Worm (Caenorhabditis elegans) whole organism, young adult: ENCODE measurements around the gene cid-1.

Source experiments
- B0019.2 ChIP-seq: fragments of 200-800 bp; sonication (Bioruptor generic); conservative IDR thresholded peaks from 2 replicates; pipeline ENCODE4 v1.3.6; 2022; ENCODE audit warnings: missing genetic modification reagents, missing genetic modification characterization, missing compliant biosample characterization
- F33H1.4 ChIP-seq: fragments of 200-800 bp; sonication (Bioruptor generic); IDR thresholded peaks from 2 replicates; pipeline ENCODE4 v1.3.6; 2022; ENCODE audit warnings: missing genetic modification reagents, missing genetic modification characterization, missing compliant biosample characterization
- F39B2.1 ChIP-seq: fragments of 200-800 bp; sonication (Bioruptor generic); IDR thresholded peaks from 2 replicates; pipeline ENCODE4 v1.3.6; 2022; ENCODE audit warnings: missing genetic modification reagents, missing genetic modification characterization, missing compliant biosample characterization
- F49E8.2 ChIP-seq: sonication (generic microtip); optimal IDR thresholded peaks from 3 replicates; lab custom pipeline; 2017; ENCODE audit warnings: missing genetic modification characterization, mild to moderate bottlenecking, missing compliant biosample characterization, antibody characterized with exemption, moderate library complexity; ENCODE audit not compliant: insufficient read depth
- F52B5.7 ChIP-seq: sonication (generic microtip); optimal IDR thresholded peaks from 2 replicates; lab custom pipeline; 2016; ENCODE audit warnings: mild to moderate bottlenecking, missing genetic modification characterization, missing compliant biosample characterization
- F57C9.4 ChIP-seq: sonication (generic microtip); optimal IDR thresholded peaks from 2 replicates; lab custom pipeline; 2017; ENCODE audit warnings: mild to moderate bottlenecking, missing genetic modification characterization, missing compliant biosample characterization
- T07F8.4 ChIP-seq: sonication (generic microtip); optimal IDR thresholded peaks from 2 replicates; lab custom pipeline; 2016; ENCODE audit warnings: mild to moderate bottlenecking, missing genetic modification characterization, moderate library complexity, missing compliant biosample characterization
- T26A5.8 ChIP-seq: sonication (generic microtip); optimal IDR thresholded peaks from 2 replicates; lab custom pipeline; 2016; ENCODE audit warnings: missing genetic modification characterization, missing compliant biosample characterization
- ZK185.1 ChIP-seq: sonication (generic microtip); optimal IDR thresholded peaks from 2 replicates; lab custom pipeline; 2016; ENCODE audit warnings: mild to moderate bottlenecking, missing genetic modification characterization, missing compliant biosample characterization; ENCODE audit not compliant: poor library complexity, severe bottlenecking
- aptf-2 ChIP-seq: fragments of 200-800 bp; sonication (Bioruptor generic); conservative IDR thresholded peaks from 2 replicates; pipeline ENCODE4 v1.3.6; 2022; ENCODE audit warnings: missing genetic modification reagents, missing genetic modification characterization, missing compliant biosample characterization
- attf-5 ChIP-seq: fragments of 200-800 bp; sonication (Bioruptor generic); optimal IDR thresholded peaks from 2 replicates; lab custom pipeline; 2018; ENCODE audit warnings: mild to moderate bottlenecking, missing genetic modification characterization, missing compliant biosample characterization
- attf-6 ChIP-seq: fragments of 200-800 bp; sonication (Bioruptor generic); IDR thresholded peaks from 2 replicates; pipeline ENCODE4 v1.3.6; 2022; ENCODE audit warnings: missing genetic modification reagents, missing genetic modification characterization, missing compliant biosample characterization
- cebp-1 ChIP-seq, 2 experiments: fragments of 200-800 bp in 1 of 2; sonication (Bioruptor generic) in 1 of 2; sonication (generic microtip) in 1 of 2; IDR thresholded peaks in 1 of 2; optimal IDR thresholded peaks in 1 of 2; 2 replicates each; pipeline versions ENCODE4 v1.3.6 to Lab custom; 2017 to 2022; ENCODE audit warnings: missing compliant biosample characterization in 2 of 2, missing genetic modification characterization in 2 of 2, mild to moderate bottlenecking in 1 of 2, missing genetic modification reagents in 1 of 2, moderate library complexity in 1 of 2
- ceh-27 ChIP-seq: fragments of 200-800 bp; sonication (Bioruptor generic); optimal IDR thresholded peaks from 2 replicates; lab custom pipeline; 2018; ENCODE audit warnings: mild to moderate bottlenecking, missing genetic modification characterization, moderate library complexity, missing compliant biosample characterization
- die-1 ChIP-seq: sonication (generic microtip); optimal IDR thresholded peaks from 2 replicates; lab custom pipeline; 2016; ENCODE audit warnings: missing genotype, mild to moderate bottlenecking, missing genetic modification characterization, missing compliant biosample characterization
- dox-1 ChIP-seq: fragments of 200-800 bp; sonication (Bioruptor generic); IDR thresholded peaks from 2 replicates; pipeline ENCODE4 v1.3.6; 2022; ENCODE audit warnings: missing genetic modification reagents, missing genetic modification characterization, missing compliant biosample characterization
- dpl-1 ChIP-seq: fragments of 150-350 bp; optimal IDR thresholded peaks from 2 replicates; lab custom pipeline; 2014; ENCODE audit warnings: missing biosample characterization, missing genetic modification reagents, missing genetic modification characterization
- efl-1 ChIP-seq: fragments of 150-350 bp; optimal IDR thresholded peaks from 2 replicates; lab custom pipeline; 2014; ENCODE audit warnings: missing biosample characterization, missing genetic modification reagents, missing genetic modification characterization
- ekl-4 ChIP-seq: fragments of 200-800 bp; sonication (Bioruptor generic); IDR thresholded peaks from 2 replicates; pipeline ENCODE4 v1.3.6; 2022; ENCODE audit warnings: missing genetic modification reagents, missing genetic modification characterization, missing compliant biosample characterization
- ets-4 ChIP-seq: fragments of 200-800 bp; sonication (Bioruptor generic); optimal IDR thresholded peaks from 2 replicates; lab custom pipeline; 2018; ENCODE audit warnings: mild to moderate bottlenecking, missing genetic modification characterization, missing compliant biosample characterization
- hmg-1.2 ChIP-seq: fragments of 200-800 bp; sonication (Bioruptor generic); IDR thresholded peaks from 2 replicates; pipeline ENCODE4 v1.3.6; 2022; ENCODE audit warnings: missing genetic modification reagents, missing genetic modification characterization, missing compliant biosample characterization
- hrde-1 ChIP-seq: sonication (generic microtip); optimal IDR thresholded peaks from 2 replicates; lab custom pipeline; 2016; ENCODE audit warnings: missing genetic modification characterization, mild to moderate bottlenecking, missing compliant biosample characterization, moderate library complexity, missing genotype, missing genetic modification reagents, borderline replicate concordance
- lin-35 ChIP-seq, 3 experiments: fragments of 150-350 bp in 2 of 3; sonication (generic microtip) in 1 of 3; optimal IDR thresholded peaks; 2 replicates each; lab custom pipeline; 2014 to 2018; ENCODE audit warnings: missing biosample characterization in 3 of 3, missing genetic modification characterization in 3 of 3, missing genetic modification reagents in 3 of 3
- lin-40 ChIP-seq: sonication (generic microtip); optimal IDR thresholded peaks from 2 replicates; lab custom pipeline; 2016; ENCODE audit warnings: missing genetic modification characterization, mild to moderate bottlenecking, missing compliant biosample characterization, missing genotype, missing genetic modification reagents
- madf-3 ChIP-seq: fragments of 200-800 bp; sonication (Bioruptor generic); IDR thresholded peaks from 2 replicates; pipeline ENCODE4 v1.3.6; 2022; ENCODE audit warnings: missing genetic modification reagents, missing genetic modification characterization, missing compliant biosample characterization
- madf-6 ChIP-seq: fragments of 200-800 bp; sonication (Bioruptor generic); IDR thresholded peaks from 2 replicates; pipeline ENCODE4 v1.3.6; 2022; ENCODE audit warnings: missing genetic modification reagents, missing genetic modification characterization, missing compliant biosample characterization
- mcd-1 ChIP-seq: fragments of 200-800 bp; sonication (Bioruptor generic); IDR thresholded peaks from 2 replicates; pipeline ENCODE4 v1.3.6; 2022; ENCODE audit warnings: missing genetic modification reagents, missing genetic modification characterization, missing compliant biosample characterization
- nfyb-1 ChIP-seq: fragments of 200-800 bp; sonication (Bioruptor generic); IDR thresholded peaks from 2 replicates; pipeline ENCODE4 v1.3.6; 2022; ENCODE audit warnings: missing genetic modification reagents, missing genetic modification characterization, missing compliant biosample characterization
- nhr-80 ChIP-seq: sonication (generic microtip); optimal IDR thresholded peaks from 2 replicates; lab custom pipeline; 2016; ENCODE audit warnings: missing genetic modification characterization, missing compliant biosample characterization
- pha-4 ChIP-seq: fragments of 150-350 bp; sonication (generic microtip); optimal IDR thresholded peaks from 2 replicates; lab custom pipeline; 2014; ENCODE audit warnings: missing biosample characterization, missing genetic modification reagents, missing genetic modification characterization
- snpc-4 ChIP-seq, 5 experiments: fragments of 150-350 bp in 1 of 5; sonication (generic microtip) in 4 of 5; optimal IDR thresholded peaks; 2 replicates each; lab custom pipeline; 2014 to 2018; ENCODE audit warnings: missing genetic modification characterization in 5 of 5, missing biosample characterization in 3 of 5, antibody characterized with exemption in 2 of 5, mild to moderate bottlenecking in 2 of 5, missing compliant biosample characterization in 2 of 5, missing genotype in 2 of 5, moderate library complexity in 2 of 5, missing genetic modification reagents in 1 of 5
- sptf-2 ChIP-seq: fragments of 200-800 bp; sonication (Bioruptor generic); optimal IDR thresholded peaks from 2 replicates; lab custom pipeline; 2018; ENCODE audit warnings: mild to moderate bottlenecking, missing genetic modification characterization, missing compliant biosample characterization
- tbp1 ChIP-seq: fragments of 200-800 bp; sonication (Bioruptor generic); optimal IDR thresholded peaks from 2 replicates; lab custom pipeline; 2018; ENCODE audit warnings: mild to moderate bottlenecking, missing genetic modification characterization, missing compliant biosample characterization
- tlf-1 ChIP-seq: fragments of 200-800 bp; sonication (Bioruptor generic); optimal IDR thresholded peaks from 2 replicates; lab custom pipeline; 2018; ENCODE audit warnings: mild to moderate bottlenecking, missing genetic modification characterization, missing compliant biosample characterization
- unc-130 ChIP-seq: sonication (generic microtip); optimal IDR thresholded peaks from 2 replicates; lab custom pipeline; 2016; ENCODE audit warnings: missing genetic modification reagents, missing genetic modification characterization, missing compliant biosample characterization
- xnd-1 ChIP-seq: sonication (generic microtip); optimal IDR thresholded peaks from 2 replicates; lab custom pipeline; 2016; ENCODE audit warnings: missing genotype, missing genetic modification reagents, missing genetic modification characterization, missing compliant biosample characterization

Gene cid-1

DNA sequence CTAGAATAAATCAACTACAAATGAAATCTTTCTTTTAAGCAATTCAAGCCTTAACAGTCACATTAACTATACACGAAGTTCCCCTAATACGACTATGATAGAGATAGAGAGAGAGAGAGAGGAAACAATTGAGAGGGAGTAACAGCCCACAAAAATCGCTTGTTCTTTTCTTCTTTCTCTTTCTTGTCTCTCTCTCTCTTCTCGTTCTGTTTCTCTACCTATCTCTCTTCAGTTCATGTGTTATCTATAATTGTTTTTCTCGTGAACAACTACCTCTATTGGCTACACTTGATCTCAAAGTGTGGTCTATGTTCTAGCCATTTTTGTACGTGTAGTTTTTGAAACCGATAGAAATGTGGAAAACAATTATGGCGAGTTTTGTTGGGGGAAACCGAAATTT is 28.9 kb downstream of the cid-1 start:
- TF ChIP-seq die-1 (tag; lab: Kevin White, UChicago): peak; percentile 17
- no peak for TF ChIP-seq efl-1 (GFP tag; lab: Kevin White, UChicago)
- no peak for TF ChIP-seq cebp-1 (GFP tag; IDR thresholded peaks at IDR 0.05; lab: Robert Waterston, UW)
- peak; percentile 43 for TF ChIP-seq cebp-1 (tag; optimal IDR thresholded peaks at IDR 0.05; lab: Kevin White, UChicago)
- TF ChIP-seq tbp1 (GFP tag; lab: Kevin White, UChicago): peak; percentile 15
- TF ChIP-seq dox-1 (GFP tag; lab: Robert Waterston, UW): 0 out of 2 replicates have a peak, but pooled peaks have one; percentile 44
- TF ChIP-seq ZK185.1 (tag; lab: Kevin White, UChicago): peak; percentile 42
- peak; percentile 47 for TF ChIP-seq ceh-27 (GFP tag; lab: Kevin White, UChicago)
- no peak for TF ChIP-seq unc-130
- peak; percentile 66 for TF ChIP-seq nhr-80 (tag; lab: Kevin White, UChicago)
- TF ChIP-seq sptf-2 (GFP tag; lab: Kevin White, UChicago): no peak
- TF ChIP-seq attf-5 (GFP tag; lab: Kevin White, UChicago): peak; percentile 49
- TF ChIP-seq hmg-1.2 (GFP tag; lab: Robert Waterston, UW): peak; percentile 47; the same call in 1 of the 2 replicates
- TF ChIP-seq tlf-1 (GFP tag; lab: Kevin White, UChicago): peak; percentile 18
- TF ChIP-seq F33H1.4 (GFP tag; lab: Robert Waterston, UW): no peak
- TF ChIP-seq lin-35 (GFP tag; optimal IDR thresholded peaks at IDR 0.05; lab: Kevin White, UChicago): peak in 1 of 3 experiments; percentile 7
- 0 out of 2 replicates have a peak, but pooled peaks have one; percentile 57 for TF ChIP-seq ekl-4
- TF ChIP-seq snpc-4 (GFP tag; optimal IDR thresholded peaks at IDR 0.05; lab: Kevin White, UChicago): no peak
- peak in 2 of 4 experiments; percentile 18 to 20 for TF ChIP-seq snpc-4 (tag; optimal IDR thresholded peaks at IDR 0.05; lab: Kevin White, UChicago)
- peak; percentile 70 for TF ChIP-seq lin-40 (tag; lab: Kevin White, UChicago)
- no peak for TF ChIP-seq dpl-1 (GFP tag; lab: Kevin White, UChicago)

DNA sequence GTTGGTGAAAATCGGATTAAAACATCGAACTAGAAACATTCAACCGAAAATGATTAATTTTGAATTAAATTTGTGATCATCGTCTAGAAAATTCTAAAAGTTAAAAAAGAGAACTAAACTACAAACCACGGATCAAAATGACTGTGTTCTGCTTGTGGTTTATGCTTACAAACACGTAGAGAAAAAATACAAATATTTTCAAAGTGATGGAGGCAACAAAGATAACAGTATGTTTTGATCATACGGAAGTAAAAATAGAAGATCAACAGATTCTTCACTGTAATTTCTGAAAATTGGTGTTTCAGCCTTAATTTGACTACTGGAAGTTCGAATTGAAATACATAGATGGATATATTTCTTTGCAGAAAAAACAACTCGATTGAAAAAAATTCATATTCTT is 29.6 kb downstream of the cid-1 start:
- TF ChIP-seq unc-130: peak; percentile 40
- TF ChIP-seq B0019.2: no peak
- TF ChIP-seq F39B2.1: no peak
- no peak for TF ChIP-seq mcd-1 (GFP tag; lab: Robert Waterston, UW)
- TF ChIP-seq aptf-2: no peak
- TF ChIP-seq madf-6 (GFP tag; lab: Robert Waterston, UW): 0 out of 2 replicates have a peak, but pooled peaks have one; percentile 20
- TF ChIP-seq F49E8.2 (tag; lab: Kevin White, UChicago): peak; percentile 45
- no peak for TF ChIP-seq F52B5.7 (tag; lab: Kevin White, UChicago)
- TF ChIP-seq F57C9.4 (tag; lab: Kevin White, UChicago): no peak
- no peak for TF ChIP-seq pha-4 (tag; lab: Kevin White, UChicago)
- TF ChIP-seq madf-3 (GFP tag; lab: Robert Waterston, UW): 0 out of 2 replicates have a peak, but pooled peaks have one; percentile 59
- TF ChIP-seq T07F8.4 (tag; lab: Kevin White, UChicago): no peak
- no peak for TF ChIP-seq xnd-1 (tag; lab: Kevin White, UChicago)
- no peak for TF ChIP-seq ets-4 (GFP tag; lab: Kevin White, UChicago)
- TF ChIP-seq hrde-1 (tag; lab: Kevin White, UChicago): peak; percentile 84
- no peak for TF ChIP-seq attf-6 (GFP tag; lab: Robert Waterston, UW)
- no peak for TF ChIP-seq T26A5.8
- 0 out of 2 replicates have a peak, but pooled peaks have one; percentile 29 for TF ChIP-seq nfyb-1
- TF ChIP-seq, all 124 proteins: peak for 6
